Fruit fly (Drosophila melanogaster): ENCODE results near the gene Sps2.

- TF ChIP-seq pan (optimal IDR thresholded peaks at IDR 0.05) (no peak), Dfd (GFP tag; optimal IDR thresholded peaks at IDR 0.05) (no peak), usp (GFP tag; optimal IDR thresholded peaks at IDR 0.05) (no peak), Rel (GFP tag; optimal IDR thresholded peaks at IDR 0.05) (no peak), Rel (tag; optimal IDR thresholded peaks at IDR 0.05) (no peak)
These were observed 44.1 kb upstream of the Sps2 start for dm6 chr2L:10298306-10298705.
